Fruit fly (Drosophila melanogaster) whole organism, embryonic: ENCODE measurements around the gene CG43131.

Experiments used
- B-H1 ChIP-seq: fragments of 200-800 bp; sonication (Bioruptor generic); IDR thresholded peaks from 3 replicates; pipeline ENCODE4 v1.3.6; 2022; ENCODE audit warnings: missing biosample characterization, missing genetic modification characterization
- CG10147 ChIP-seq: fragments of 200-800 bp; sonication (Bioruptor generic); optimal IDR thresholded peaks from 2 replicates; lab custom pipeline; 2019; ENCODE audit warnings: missing biosample characterization, mild to moderate bottlenecking, missing genetic modification characterization, moderate library complexity
- CG12236 ChIP-seq: fragments of 200-800 bp; sonication (Bioruptor generic); optimal IDR thresholded peaks from 2 replicates; lab custom pipeline; 2016; ENCODE audit warnings: missing biosample characterization, missing genetic modification characterization
- CG1233 ChIP-seq: fragments of 200-800 bp; sonication (Bioruptor generic); optimal IDR thresholded peaks from 4 replicates; lab custom pipeline; 2018; ENCODE audit warnings: missing biosample characterization, mild to moderate bottlenecking, missing genetic modification characterization
- CG12659 ChIP-seq: fragments of 200-800 bp; sonication (Bioruptor generic); optimal IDR thresholded peaks from 3 replicates; lab custom pipeline; 2017; ENCODE audit warnings: mild to moderate bottlenecking, missing biosample characterization, missing genetic modification reagents, missing genetic modification characterization
- CG13123 ChIP-seq: fragments of 200-800 bp; sonication (Bioruptor generic); optimal IDR thresholded peaks from 2 replicates; lab custom pipeline; 2016; ENCODE audit warnings: missing biosample characterization, missing genetic modification characterization
- CG13624 ChIP-seq: fragments of 200-800 bp; sonication (Bioruptor generic); optimal IDR thresholded peaks from 2 replicates; lab custom pipeline; 2016; ENCODE audit warnings: missing biosample characterization, missing genetic modification characterization
- CG15073 ChIP-seq: fragments of 200-800 bp; sonication (Bioruptor generic); optimal IDR thresholded peaks from 2 replicates; lab custom pipeline; 2016; ENCODE audit warnings: missing biosample characterization, missing genetic modification characterization
- CG15696 ChIP-seq: fragments of 200-800 bp; sonication (Bioruptor generic); optimal IDR thresholded peaks from 2 replicates; lab custom pipeline; 2019; ENCODE audit warnings: missing biosample characterization, mild to moderate bottlenecking, missing genetic modification characterization, moderate library complexity
- CG16863 ChIP-seq: fragments of 200-800 bp; sonication (Bioruptor generic); optimal IDR thresholded peaks from 3 replicates; lab custom pipeline; 2016; ENCODE audit warnings: missing biosample characterization, missing genetic modification characterization
- CG17568 ChIP-seq: fragments of 200-800 bp; sonication (Bioruptor generic); optimal IDR thresholded peaks from 2 replicates; lab custom pipeline; 2018; ENCODE audit warnings: missing biosample characterization, mild to moderate bottlenecking, missing genetic modification characterization, moderate library complexity
- CG1832 ChIP-seq: fragments of 200-800 bp; sonication (Bioruptor generic); optimal IDR thresholded peaks from 2 replicates; lab custom pipeline; 2017; ENCODE audit warnings: missing biosample characterization, mild to moderate bottlenecking, missing genetic modification characterization, inconsistent platforms
- CG30431 ChIP-seq: fragments of 200-800 bp; sonication (Bioruptor generic); optimal IDR thresholded peaks from 2 replicates; lab custom pipeline; 2017; ENCODE audit warnings: missing biosample characterization, missing genetic modification characterization
- CG31365 ChIP-seq: fragments of 200-800 bp; sonication (Bioruptor generic); optimal IDR thresholded peaks from 2 replicates; lab custom pipeline; 2018; ENCODE audit warnings: missing biosample characterization, mild to moderate bottlenecking, missing genetic modification characterization
- CG3163 ChIP-seq: fragments of 200-800 bp; sonication (Bioruptor generic); optimal IDR thresholded peaks from 3 replicates; lab custom pipeline; 2016; ENCODE audit warnings: missing biosample characterization, missing genetic modification characterization
- CG32767 ChIP-seq: fragments of 200-800 bp; sonication (Bioruptor generic); IDR thresholded peaks from 2 replicates; pipeline ENCODE4 v1.3.6; 2022; ENCODE audit warnings: missing biosample characterization, missing genetic modification characterization
- CG6175 ChIP-seq: fragments of 200-800 bp; sonication (Bioruptor generic); IDR thresholded peaks from 3 replicates; pipeline ENCODE4 v1.3.6; 2022; ENCODE audit warnings: missing biosample characterization, missing genetic modification characterization
- CG6765 ChIP-seq: fragments of 200-800 bp; sonication (Bioruptor generic); optimal IDR thresholded peaks from 3 replicates; lab custom pipeline; 2017; ENCODE audit warnings: missing biosample characterization, mild to moderate bottlenecking, missing genetic modification characterization
- CG7745 ChIP-seq: fragments of 200-800 bp; sonication (Bioruptor generic); optimal IDR thresholded peaks from 2 replicates; lab custom pipeline; 2018; ENCODE audit warnings: missing biosample characterization, mild to moderate bottlenecking, missing genetic modification characterization, moderate library complexity
- CG8359 ChIP-seq: fragments of 200-800 bp; sonication (Bioruptor generic); optimal IDR thresholded peaks from 2 replicates; lab custom pipeline; 2017; ENCODE audit warnings: missing biosample characterization, mild to moderate bottlenecking, missing genetic modification characterization, borderline replicate concordance
- D19A ChIP-seq: fragments of 200-800 bp; optimal IDR thresholded peaks from 3 replicates; lab custom pipeline; 2019; ENCODE audit warnings: missing biosample characterization, mild to moderate bottlenecking, missing genetic modification characterization, moderate library complexity
- Dbx ChIP-seq: fragments of 200-800 bp; sonication (Bioruptor generic); IDR thresholded peaks from 3 replicates; pipeline ENCODE4 v1.3.6; 2022; ENCODE audit warnings: missing biosample characterization, missing genetic modification characterization
- E2f1 ChIP-seq: fragments of 200-800 bp; sonication (Bioruptor generic); IDR thresholded peaks from 2 replicates; pipeline ENCODE4 v1.3.6; 2022; ENCODE audit warnings: missing biosample characterization, missing genetic modification characterization
- MTF-1 ChIP-seq: fragments of 200-800 bp; sonication (Bioruptor generic); optimal IDR thresholded peaks from 2 replicates; lab custom pipeline; 2018; ENCODE audit warnings: missing biosample characterization, mild to moderate bottlenecking, missing genetic modification characterization, borderline replicate concordance
- Mrtf ChIP-seq: fragments of 200-800 bp; sonication (Bioruptor generic); IDR thresholded peaks from 3 replicates; pipeline ENCODE4 v1.3.6; 2022; ENCODE audit warnings: missing biosample characterization, missing genetic modification characterization
- NFAT ChIP-seq: fragments of 200-800 bp; sonication (Bioruptor generic); IDR thresholded peaks from 2 replicates; pipeline ENCODE4 v1.3.6; 2022; ENCODE audit warnings: missing biosample characterization, missing genetic modification characterization
- Nf-YA ChIP-seq: fragments of 200-800 bp; sonication (Bioruptor generic); IDR thresholded peaks from 2 replicates; pipeline ENCODE4 v1.3.6; 2022; ENCODE audit warnings: missing biosample characterization, missing genetic modification characterization
- Optix ChIP-seq: fragments of 200-800 bp; sonication (Bioruptor generic); IDR thresholded peaks from 3 replicates; pipeline ENCODE4 v1.3.6; 2022; ENCODE audit warnings: missing biosample characterization, missing genetic modification characterization
- Pdp1 ChIP-seq, 2 experiments: fragments of 200-800 bp; sonication (Bioruptor generic); optimal IDR thresholded peaks; 3 replicates each; lab custom pipeline; 2016; ENCODE audit warnings: missing biosample characterization in 2 of 2, missing genetic modification characterization in 2 of 2, mild to moderate bottlenecking in 1 of 2, moderate library complexity in 1 of 2
- Ptx1 ChIP-seq: fragments of 200-800 bp; sonication (Bioruptor generic); IDR thresholded peaks from 2 replicates; pipeline ENCODE4 v1.3.6; 2022; ENCODE audit warnings: missing biosample characterization, missing genetic modification characterization
- Trl ChIP-seq, 3 experiments: fragments of >200 bp in 2 of 3; fragments of 200-800 bp in 1 of 3; sonication (Bioruptor generic) in 1 of 3; optimal IDR thresholded peaks; 2 replicates in 1 of 3; 3 replicates in 2 of 3; lab custom pipeline; 2016 to 2017; ENCODE audit warnings: missing biosample characterization in 1 of 3, missing genetic modification characterization in 1 of 3
- amos ChIP-seq: fragments of 200-800 bp; sonication (Bioruptor generic); IDR thresholded peaks from 2 replicates; pipeline ENCODE4 v1.3.6; 2022; ENCODE audit warnings: missing biosample characterization, missing genetic modification characterization; ENCODE audit not compliant: partially characterized antibody
- aop ChIP-seq: fragments of 200-800 bp; sonication (Bioruptor generic); IDR thresholded peaks from 2 replicates; pipeline ENCODE4 v1.3.6; 2022; ENCODE audit warnings: missing biosample characterization, missing genetic modification characterization
- cg ChIP-seq: fragments of 200-800 bp; sonication (Bioruptor generic); optimal IDR thresholded peaks from 3 replicates; lab custom pipeline; 2019; ENCODE audit warnings: missing biosample characterization, mild to moderate bottlenecking, missing genetic modification characterization, moderate library complexity
- crp ChIP-seq, 2 experiments: fragments of 200-800 bp; sonication (Bioruptor generic); optimal IDR thresholded peaks; 2 replicates in 1 of 2; 3 replicates in 1 of 2; lab custom pipeline; 2017; ENCODE audit warnings: missing biosample characterization in 2 of 2, missing genetic modification characterization in 2 of 2, mild to moderate bottlenecking in 1 of 2, moderate library complexity in 1 of 2
- cwo ChIP-seq: fragments of 200-800 bp; sonication (Bioruptor generic); optimal IDR thresholded peaks from 3 replicates; lab custom pipeline; 2017; ENCODE audit warnings: missing biosample characterization, missing genetic modification characterization, mild to moderate bottlenecking, moderate library complexity, missing genetic modification reagents
- eve ChIP-seq, 2 experiments: fragments of >200 bp; optimal IDR thresholded peaks; 2 replicates each; lab custom pipeline; 2017; ENCODE audit warnings: missing biosample characterization in 2 of 2, missing genetic modification characterization in 2 of 2
- ewg ChIP-seq: fragments of 200-800 bp; sonication (Bioruptor generic); optimal IDR thresholded peaks from 3 replicates; lab custom pipeline; 2017; ENCODE audit warnings: mild to moderate bottlenecking, missing biosample characterization, missing genetic modification reagents, missing genetic modification characterization
- gsb ChIP-seq: fragments of 200-800 bp; sonication (Bioruptor generic); IDR thresholded peaks from 2 replicates; pipeline ENCODE4 v1.3.6; 2022; ENCODE audit warnings: missing biosample characterization, missing genetic modification characterization
- jumu ChIP-seq: fragments of 200-800 bp; sonication (Bioruptor generic); optimal IDR thresholded peaks from 3 replicates; lab custom pipeline; 2016; ENCODE audit warnings: missing biosample characterization, missing genetic modification characterization
- kni ChIP-seq: fragments of 200-800 bp; sonication (Bioruptor generic); optimal IDR thresholded peaks from 3 replicates; lab custom pipeline; 2017; ENCODE audit warnings: mild to moderate bottlenecking, missing biosample characterization, missing genetic modification reagents, missing genetic modification characterization
- pan ChIP-seq, 4 experiments: fragments of >200 bp in 3 of 4; fragments of 200-800 bp in 1 of 4; sonication (Bioruptor generic) in 1 of 4; optimal IDR thresholded peaks in 3 of 4; IDR thresholded peaks in 1 of 4; 2 replicates each; pipeline versions ENCODE4 v1.3.6 to Lab custom; 2017 to 2022; ENCODE audit warnings: missing biosample characterization in 2 of 4, missing genetic modification characterization in 2 of 4, mixed read lengths in 1 of 4
- pita ChIP-seq: fragments of 200-800 bp; sonication (Bioruptor generic); optimal IDR thresholded peaks from 2 replicates; lab custom pipeline; 2017; ENCODE audit warnings: missing biosample characterization, mild to moderate bottlenecking, missing genetic modification characterization
- prd ChIP-seq, 3 experiments: fragments of >200 bp in 2 of 3; fragments of 200-800 bp in 1 of 3; sonication (Bioruptor generic) in 1 of 3; optimal IDR thresholded peaks in 2 of 3; IDR thresholded peaks in 1 of 3; 2 replicates in 2 of 3; 3 replicates in 1 of 3; pipeline versions ENCODE4 v1.3.6 to Lab custom; 2017 to 2022; ENCODE audit warnings: missing biosample characterization in 1 of 3, missing genetic modification characterization in 1 of 3
- repo ChIP-seq: fragments of 200-800 bp; sonication (Bioruptor generic); optimal IDR thresholded peaks from 2 replicates; lab custom pipeline; 2016; ENCODE audit warnings: missing biosample characterization, missing genetic modification characterization
- row ChIP-seq: fragments of 200-800 bp; sonication (Bioruptor generic); IDR thresholded peaks from 3 replicates; pipeline ENCODE4 v1.3.6; 2022; ENCODE audit warnings: missing biosample characterization, missing genetic modification characterization
- zen ChIP-seq: fragments of 200-800 bp; sonication (Bioruptor generic); optimal IDR thresholded peaks from 3 replicates; lab custom pipeline; 2018; ENCODE audit warnings: missing biosample characterization, mild to moderate bottlenecking, missing genetic modification characterization, moderate library complexity

The CG43131 gene

dm6 chr3R:5060669-5061339 lies 48.2 kb downstream of the CG43131 start (continued):
- no peak for TF ChIP-seq CG10147 (GFP tag; lab: Kevin White, UChicago)
- TF ChIP-seq CG1233 (GFP tag; lab: Kevin White, UChicago): peak; percentile 44
- no peak for TF ChIP-seq Optix (GFP tag; lab: Robert Waterston, UW)
- no peak for TF ChIP-seq pan (optimal IDR thresholded peaks at IDR 0.05; lab: Kevin White, UChicago)
- peak in 1 of 2 experiments; percentile 48 for TF ChIP-seq pan (GFP tag; optimal IDR thresholded peaks at IDR 0.05 in 1 of 2, IDR thresholded peaks at IDR 0.05 in 1 of 2)
- no peak for TF ChIP-seq amos (GFP tag; lab: Robert Waterston, UW)
- no peak for TF ChIP-seq CG12659 (GFP tag; lab: Kevin White, UChicago)
- TF ChIP-seq pita: no peak
- TF ChIP-seq Mrtf (GFP tag; lab: Robert Waterston, UW): peak; percentile 37; the same call in 1 of the 3 replicates
- TF ChIP-seq B-H1: no peak
- TF ChIP-seq prd (optimal IDR thresholded peaks at IDR 0.05; lab: Kevin White, UChicago): no peak
- TF ChIP-seq prd (GFP tag; IDR thresholded peaks at IDR 0.05; lab: Robert Waterston, UW): peak; percentile 42; the same call in 1 of the 3 replicates
- TF ChIP-seq zen (tag; lab: Kevin White, UChicago): peak; percentile 74
- TF ChIP-seq repo (GFP tag; lab: Kevin White, UChicago): no peak
- TF ChIP-seq CG32767 (GFP tag; lab: Robert Waterston, UW): no peak
- TF ChIP-seq CG1832: no peak
- peak; percentile 78 for TF ChIP-seq cg (GFP tag; lab: Kevin White, UChicago)
- TF ChIP-seq gsb: no peak
- no peak for TF ChIP-seq CG3163 (GFP tag; lab: Kevin White, UChicago)
- no peak for TF ChIP-seq E2f1 (GFP tag; lab: Robert Waterston, UW)
- TF ChIP-seq row: peak; percentile 46; the same call in 2 of the 3 replicates
- no peak for TF ChIP-seq CG13624 (GFP tag; lab: Kevin White, UChicago)
- TF ChIP-seq CG8359 (GFP tag; lab: Kevin White, UChicago): no peak
- no peak for TF ChIP-seq Nf-YA (GFP tag; lab: Robert Waterston, UW)
- TF ChIP-seq aop (GFP tag; lab: Robert Waterston, UW): no peak
- peak; percentile 38 for TF ChIP-seq CG30431 (GFP tag; lab: Kevin White, UChicago)
- TF ChIP-seq crp (GFP tag; optimal IDR thresholded peaks at IDR 0.05; lab: Kevin White, UChicago): no peak
- 0 out of 2 replicates have a peak, but pooled peaks have one; percentile 34 for TF ChIP-seq Ptx1 (GFP tag; lab: Robert Waterston, UW)
- no peak for TF ChIP-seq CG17568
- TF ChIP-seq kni (GFP tag; lab: Kevin White, UChicago): peak; percentile 82
- no peak for TF ChIP-seq MTF-1 (GFP tag; lab: Kevin White, UChicago)
- no peak for TF ChIP-seq Trl (optimal IDR thresholded peaks at IDR 0.05; lab: Kevin White, UChicago)
- TF ChIP-seq Trl (GFP tag; optimal IDR thresholded peaks at IDR 0.05; lab: Kevin White, UChicago): peak; percentile 57
- no peak for TF ChIP-seq CG6765 (GFP tag; lab: Kevin White, UChicago)
- TF ChIP-seq CG12236 (GFP tag; lab: Kevin White, UChicago): peak; percentile 12
- TF ChIP-seq CG31365 (tag; lab: Kevin White, UChicago): no peak
- TF ChIP-seq CG13123: no peak
- no peak for TF ChIP-seq NFAT (GFP tag; lab: Robert Waterston, UW)
- TF ChIP-seq jumu (GFP tag; lab: Kevin White, UChicago): peak; percentile 21
- TF ChIP-seq CG15696: peak; percentile 42
- no peak for TF ChIP-seq CG15073 (GFP tag; lab: Kevin White, UChicago)
- TF ChIP-seq CG16863 (GFP tag; lab: Kevin White, UChicago): peak; percentile 24
- peak in 1 of 2 experiments; percentile 78 for TF ChIP-seq eve (GFP tag; optimal IDR thresholded peaks at IDR 0.05; lab: Kevin White, UChicago)
- peak; percentile 4 for TF ChIP-seq ewg
- no peak for TF ChIP-seq CG6175 (GFP tag; lab: Robert Waterston, UW)
- TF ChIP-seq Pdp1 (GFP tag; optimal IDR thresholded peaks at IDR 0.05; lab: Kevin White, UChicago): peak; percentile 6 to 16
- TF ChIP-seq CG7745 (tag; lab: Kevin White, UChicago): no peak
- TF ChIP-seq cwo (GFP tag; lab: Kevin White, UChicago): no peak
- TF ChIP-seq D19A: peak; percentile 25
- no peak for TF ChIP-seq Dbx
